Worm (Caenorhabditis elegans) whole organism, L4 larva: ENCODE results near the gene srbc-44.

Experiments used
- F10B5.3 ChIP-seq: sonication (generic microtip); optimal IDR thresholded peaks from 2 replicates; lab custom pipeline; 2016; ENCODE audit warnings: mild to moderate bottlenecking, missing genetic modification characterization, missing compliant biosample characterization
- F26F4.8 ChIP-seq: fragments of 200-800 bp; sonication (Bioruptor generic); conservative IDR thresholded peaks from 2 replicates; pipeline ENCODE4 v1.3.6; 2022; ENCODE audit warnings: missing genetic modification characterization, missing compliant biosample characterization
- F37D6.2 ChIP-seq: sonication (generic microtip); optimal IDR thresholded peaks from 2 replicates; lab custom pipeline; 2016; ENCODE audit warnings: mild to moderate bottlenecking, missing genetic modification characterization, missing compliant biosample characterization
- Y5F2A.4 ChIP-seq: fragments of 200-800 bp; sonication (Bioruptor generic); optimal IDR thresholded peaks from 2 replicates; lab custom pipeline; 2018; ENCODE audit warnings: mild to moderate bottlenecking, missing genetic modification characterization, missing compliant biosample characterization
- Y75B8A.6 ChIP-seq: fragments of 200-800 bp; sonication (Bioruptor generic); IDR thresholded peaks from 2 replicates; pipeline ENCODE4 v1.3.6; 2022; ENCODE audit warnings: missing genetic modification reagents, missing genetic modification characterization, missing compliant biosample characterization
- ama-1 ChIP-seq: fragments of 150-350 bp; optimal IDR thresholded peaks from 2 replicates; lab custom pipeline; 2014; ENCODE audit warnings: inconsistent platforms, mixed read lengths
- ceh-32 ChIP-seq: sonication (generic microtip); optimal IDR thresholded peaks from 2 replicates; lab custom pipeline; 2016; ENCODE audit warnings: mild to moderate bottlenecking, missing genetic modification characterization, missing compliant biosample characterization; ENCODE audit not compliant: poor library complexity
- ceh-62 ChIP-seq: sonication (generic microtip); optimal IDR thresholded peaks from 2 replicates; lab custom pipeline; 2017; ENCODE audit warnings: missing biosample characterization, missing genetic modification characterization
- daf-16 ChIP-seq, 3 experiments: sonication (generic microtip); optimal IDR thresholded peaks; 2 replicates each; lab custom pipeline; 2016 to 2017; ENCODE audit warnings: missing genetic modification characterization in 3 of 3, missing genetic modification reagents in 3 of 3, mild to moderate bottlenecking in 2 of 3, missing compliant biosample characterization in 2 of 3, missing biosample characterization in 1 of 3, moderate library complexity in 1 of 3
- dmd-6 ChIP-seq: fragments of 200-800 bp; sonication (Bioruptor generic); IDR thresholded peaks from 2 replicates; pipeline ENCODE4 v1.3.6; 2022; ENCODE audit warnings: missing genetic modification reagents, missing genetic modification characterization, missing compliant biosample characterization
- dmd-9 ChIP-seq: fragments of 200-800 bp; sonication (Bioruptor generic); IDR thresholded peaks from 2 replicates; pipeline ENCODE4 v1.3.6; 2022; ENCODE audit warnings: missing genetic modification reagents, missing genetic modification characterization, missing compliant biosample characterization
- dve-1 ChIP-seq: sonication (generic microtip); optimal IDR thresholded peaks from 2 replicates; lab custom pipeline; 2017; ENCODE audit warnings: antibody characterized with exemption, mild to moderate bottlenecking, missing genetic modification characterization, missing compliant biosample characterization; ENCODE audit not compliant: insufficient read depth
- hlh-11 ChIP-seq: fragments of 200-800 bp; sonication (Bioruptor generic); optimal IDR thresholded peaks from 2 replicates; lab custom pipeline; 2018; ENCODE audit warnings: mild to moderate bottlenecking, missing genetic modification characterization, missing compliant biosample characterization
- lin-38 ChIP-seq: fragments of 200-800 bp; sonication (Bioruptor generic); IDR thresholded peaks from 2 replicates; pipeline ENCODE4 v1.3.6; 2022; ENCODE audit warnings: missing genetic modification reagents, missing genetic modification characterization, missing compliant biosample characterization
- lsy-2 ChIP-seq, 2 experiments: fragments of 150-350 bp in 1 of 2; sonication (generic microtip) in 1 of 2; optimal IDR thresholded peaks; 2 replicates each; lab custom pipeline; 2014 to 2017; ENCODE audit warnings: missing biosample characterization in 2 of 2, missing genetic modification characterization in 2 of 2
- mep-1 ChIP-seq: fragments of 150-350 bp; sonication (generic microtip); optimal IDR thresholded peaks from 3 replicates; lab custom pipeline; 2014; ENCODE audit warnings: missing biosample characterization, missing genetic modification characterization
- nhr-25 ChIP-seq: sonication (generic microtip); optimal IDR thresholded peaks from 2 replicates; lab custom pipeline; 2017; ENCODE audit warnings: missing genetic modification characterization, mild to moderate bottlenecking, missing compliant biosample characterization, antibody characterized with exemption, moderate library complexity, borderline replicate concordance; ENCODE audit not compliant: insufficient read depth
- nhr-28 ChIP-seq: fragments of 150-350 bp; optimal IDR thresholded peaks from 2 replicates; lab custom pipeline; 2014; ENCODE audit warnings: missing biosample characterization, missing genetic modification characterization
- nhr-6 ChIP-seq: fragments of 150-350 bp; optimal IDR thresholded peaks from 2 replicates; lab custom pipeline; 2014; ENCODE audit warnings: missing biosample characterization, missing genetic modification characterization
- pqm-1 ChIP-seq: sonication (generic microtip); optimal IDR thresholded peaks from 2 replicates; lab custom pipeline; 2017; ENCODE audit warnings: missing biosample characterization, missing genetic modification characterization
- spr-3 ChIP-seq: fragments of 200-800 bp; sonication (Bioruptor generic); optimal IDR thresholded peaks from 2 replicates; lab custom pipeline; 2018; ENCODE audit warnings: mild to moderate bottlenecking, missing genetic modification characterization, missing compliant biosample characterization
- unc-62 ChIP-seq, 3 experiments: fragments of 150-350 bp in 1 of 3; sonication (generic microtip); optimal IDR thresholded peaks in 2 of 3; peaks in 1 of 3; 1 replicate in 1 of 3; 2 replicates in 2 of 3; lab custom pipeline; 2014 to 2017; ENCODE audit warnings: missing biosample characterization in 3 of 3, missing genetic modification characterization in 3 of 3, missing genetic modification reagents in 3 of 3, missing genotype in 1 of 3
- zag-1 ChIP-seq: fragments of 150-350 bp; optimal IDR thresholded peaks from 2 replicates; lab custom pipeline; 2014; ENCODE audit warnings: missing biosample characterization, missing genetic modification characterization
- zfp-2 ChIP-seq: sonication (generic microtip); optimal IDR thresholded peaks from 2 replicates; lab custom pipeline; 2016; ENCODE audit warnings: mild to moderate bottlenecking, missing genetic modification characterization, missing compliant biosample characterization
- ztf-7 ChIP-seq: fragments of 150-350 bp; optimal IDR thresholded peaks from 2 replicates; lab custom pipeline; 2014; ENCODE audit warnings: missing biosample characterization, missing genetic modification characterization

The srbc-44 gene

DNA sequence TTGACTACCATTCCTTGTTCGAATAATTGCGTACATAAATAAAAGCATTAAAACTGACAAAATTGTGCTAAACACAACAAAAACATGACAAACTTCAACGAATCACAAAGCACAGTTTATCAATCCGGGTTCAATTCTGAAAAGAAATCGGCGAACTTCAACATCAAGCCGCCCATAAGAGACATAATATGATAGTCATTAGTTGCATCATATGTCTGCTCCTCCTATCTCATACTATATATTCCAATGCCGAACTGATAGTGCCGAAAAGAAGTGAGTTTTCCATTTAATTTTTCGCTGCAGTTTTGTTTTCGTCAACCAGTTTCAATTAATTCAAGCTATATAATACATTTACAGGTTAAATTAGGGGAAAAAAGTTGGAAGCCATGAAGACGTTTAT, 46.7 kb downstream of the srbc-44 start, which contains the start of gene hrg-7:
TSS of gene hrg-7 (plus strand) at position 358 of the 400 bp plus-strand sequence.
- TF ChIP-seq lin-38 (GFP tag; lab: Robert Waterston, UW) (no peak), ztf-7 (tag; lab: Kevin White, UChicago) (peak; percentile 96), F26F4.8 (GFP tag; lab: Robert Waterston, UW) (no peak), dmd-6 (GFP tag; lab: Robert Waterston, UW) (peak; percentile 39; the same call in 1 of the 2 replicates), Y5F2A.4 (no peak), unc-62 (GFP tag; optimal IDR thresholded peaks at IDR 0.05 in 1 of 2; lab: Kevin White, UChicago) (no peak), unc-62 (tag; optimal IDR thresholded peaks at IDR 0.05; lab: Kevin White, UChicago) (no peak), ceh-32 (tag; lab: Kevin White, UChicago) (no peak), Y75B8A.6 (GFP tag; lab: Robert Waterston, UW) (no peak), daf-16 (GFP tag; optimal IDR thresholded peaks at IDR 0.05; lab: Kevin White, UChicago) (no peak), daf-16 (tag; optimal IDR thresholded peaks at IDR 0.05; lab: Kevin White, UChicago) (peak; percentile 63), mep-1 (tag; lab: Kevin White, UChicago) (peak; percentile 10), zag-1 (tag; lab: Kevin White, UChicago) (no peak), pqm-1 (peak; percentile 81), nhr-25 (tag; lab: Kevin White, UChicago) (no peak), F10B5.3 (tag; lab: Kevin White, UChicago) (no peak), dve-1 (tag; lab: Kevin White, UChicago) (peak; percentile 64), ceh-62 (no peak), F37D6.2 (tag; lab: Kevin White, UChicago) (no peak), hlh-11 (tag; lab: Kevin White, UChicago) (peak; percentile 51), nhr-28 (peak; percentile 69), lsy-2 (tag; optimal IDR thresholded peaks at IDR 0.05; lab: Kevin White, UChicago) (peak in 1 of 2 experiments; percentile 10), spr-3 (GFP tag; lab: Kevin White, UChicago) (no peak), dmd-9 (no peak), nhr-6 (tag; lab: Kevin White, UChicago) (peak; percentile 40), zfp-2 (tag; lab: Kevin White, UChicago) (no peak), ama-1 (lab: Kevin White, UChicago) (no peak)
